Fruit fly (Drosophila melanogaster): ENCODE results near the gene Xport-A.

The Xport-A gene

DNA sequence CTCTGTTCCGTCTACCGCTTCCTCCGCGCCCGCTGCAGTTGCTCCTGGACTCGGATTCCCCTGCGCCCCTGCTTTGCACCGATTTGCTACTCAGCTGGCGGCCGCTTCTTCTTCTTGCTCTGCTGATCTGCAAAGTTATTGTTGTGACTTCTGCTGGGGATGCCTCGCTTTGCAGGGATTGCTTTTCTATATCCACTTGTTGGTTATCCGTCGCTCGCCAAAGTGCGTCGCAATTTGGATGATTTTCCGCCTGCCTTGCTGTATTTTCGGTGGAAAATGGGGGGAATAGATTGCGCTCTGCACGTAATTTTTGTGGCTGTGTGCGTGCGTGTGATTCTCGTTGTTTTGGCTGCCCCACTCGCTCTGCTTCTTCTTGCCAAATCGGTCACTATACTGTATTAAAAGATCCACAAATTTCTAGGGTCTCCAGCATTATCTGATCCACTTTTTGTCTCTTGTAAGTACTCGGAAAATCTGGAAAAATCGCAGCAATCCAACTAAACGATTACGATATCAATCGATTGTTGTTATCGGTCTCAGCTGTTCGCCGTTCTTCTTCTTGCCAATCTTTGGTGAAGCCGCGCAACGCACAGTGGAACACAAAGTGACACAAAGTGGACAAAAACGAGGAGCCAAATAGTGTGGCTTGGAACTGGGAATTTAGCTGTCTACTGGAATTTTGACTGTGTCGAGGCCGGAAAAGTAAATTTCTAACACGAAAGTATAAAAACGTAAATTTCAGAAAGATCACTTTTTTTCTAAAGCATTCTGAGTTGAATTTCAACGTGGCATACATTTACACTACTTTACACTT, 12.1 kb downstream of the Xport-A start, which contains the start of gene ClpX (continued):
- peak; percentile 8 for TF ChIP-seq CG7839 (tag; optimal IDR thresholded peaks at IDR 0.05)
- no peak for TF ChIP-seq CG3407 (GFP tag; optimal IDR thresholded peaks at IDR 0.05)
- no peak; the same call in 2 of the 3 replicates for TF ChIP-seq CG2199 (GFP tag; IDR thresholded peaks at IDR 0.05)
- no peak for TF ChIP-seq CG8924 (tag; optimal IDR thresholded peaks at IDR 0.05)

DNA sequence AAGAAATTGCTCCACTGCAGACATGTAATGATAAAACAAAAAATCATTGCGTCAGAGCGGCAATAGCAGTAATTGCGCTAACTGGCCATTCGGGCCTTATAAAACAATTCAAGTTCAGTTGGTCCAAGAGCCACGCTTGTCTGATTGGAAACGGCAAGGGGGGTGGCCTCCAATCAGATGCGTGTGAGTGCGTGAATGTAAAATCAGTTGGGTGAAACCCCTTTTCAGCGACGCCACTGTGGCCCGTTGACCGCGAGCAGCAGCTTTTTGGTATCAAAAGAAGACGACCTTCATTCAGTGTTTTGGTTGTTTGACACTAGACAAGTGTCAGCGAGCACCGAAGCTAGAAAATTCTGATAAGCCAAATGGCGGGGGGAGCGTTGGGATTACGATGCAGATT, 12.9 kb downstream of the Xport-A start:
- TF ChIP-seq insv (GFP tag; optimal IDR thresholded peaks at IDR 0.05) (peak; percentile 82 to 97), CG1233 (GFP tag; optimal IDR thresholded peaks at IDR 0.05) (no peak), gro (GFP tag; optimal IDR thresholded peaks at IDR 0.05) (no peak), pan (optimal IDR thresholded peaks at IDR 0.05) (no peak), pan (GFP tag; optimal IDR thresholded peaks at IDR 0.05 in 1 of 2, IDR thresholded peaks at IDR 0.05 in 1 of 2) (peak in 1 of 2 experiments; percentile 44), CG4282 (GFP tag; optimal IDR thresholded peaks at IDR 0.05) (no peak), CG4820 (GFP tag; optimal IDR thresholded peaks at IDR 0.05) (no peak), C15 (GFP tag; IDR thresholded peaks at IDR 0.05) (no peak), cg (GFP tag; optimal IDR thresholded peaks at IDR 0.05) (no peak), Meics (GFP tag; optimal IDR thresholded peaks at IDR 0.05) (peak; percentile 46), CG7987 (GFP tag; optimal IDR thresholded peaks at IDR 0.05) (no peak), gce (GFP tag; IDR thresholded peaks at IDR 0.05) (no peak), CG7357 (GFP tag; IDR thresholded peaks at IDR 0.05) (no peak), pum (GFP tag; optimal IDR thresholded peaks at IDR 0.05) (no peak), Ravus (GFP tag; IDR thresholded peaks at IDR 0.05) (no peak), BEAF-32 (GFP tag; optimal IDR thresholded peaks at IDR 0.05) (no peak), Tbp (GFP tag; optimal IDR thresholded peaks at IDR 0.05) (no peak), CG10274 (GFP tag; optimal IDR thresholded peaks at IDR 0.05) (no peak), CG11695 (GFP tag; IDR thresholded peaks at IDR 0.05) (no peak), Mrtf (GFP tag; IDR thresholded peaks at IDR 0.05) (0 out of 3 replicates have a peak, but pooled peaks have one; percentile 40), CG9876 (GFP tag; optimal IDR thresholded peaks at IDR 0.05) (no peak), ro (GFP tag; IDR thresholded peaks at IDR 0.05) (no peak), CG4424 (GFP tag; optimal IDR thresholded peaks at IDR 0.05) (no peak), scrt (GFP tag; optimal IDR thresholded peaks at IDR 0.05) (no peak), Vsx1 (GFP tag; optimal IDR thresholded peaks at IDR 0.05) (no peak), CG7963 (GFP tag; IDR thresholded peaks at IDR 0.05; ENCODE audit: partially characterized antibody) (no peak), NK7.1 (GFP tag; optimal IDR thresholded peaks at IDR 0.05) (no peak), slbo (GFP tag; IDR thresholded peaks at IDR 0.05) (peak; percentile 41), CG1602 (GFP tag; optimal IDR thresholded peaks at IDR 0.05) (no peak), CG17328 (GFP tag; IDR thresholded peaks at IDR 0.05) (no peak), jigr1 (GFP tag; IDR thresholded peaks at IDR 0.05) (no peak), HLH3B (GFP tag; IDR thresholded peaks at IDR 0.05) (no peak), CG31388 (GFP tag; optimal IDR thresholded peaks at IDR 0.05) (no peak), BtbVII (GFP tag; optimal IDR thresholded peaks at IDR 0.05) (peak; percentile 19), CG14441 (GFP tag; IDR thresholded peaks at IDR 0.05) (peak; percentile 37; the same call in 1 of the 2 replicates), CG2199 (GFP tag; IDR thresholded peaks at IDR 0.05) (0 out of 3 replicates have a peak, but pooled peaks have one; percentile 42), stc (GFP tag; IDR thresholded peaks at IDR 0.05) (no peak), Doc3 (GFP tag; IDR thresholded peaks at IDR 0.05; ENCODE audit: partially characterized antibody) (no peak), CHES-1-like (GFP tag; optimal IDR thresholded peaks at IDR 0.05) (no peak), MTF-1 (GFP tag; optimal IDR thresholded peaks at IDR 0.05; ENCODE audit: borderline replicate concordance) (peak; percentile 16), Usf (GFP tag; optimal IDR thresholded peaks at IDR 0.05) (no peak), ham (GFP tag; IDR thresholded peaks at IDR 0.05) (no peak), trh (GFP tag; optimal IDR thresholded peaks at IDR 0.05) (no peak), kni (GFP tag; optimal IDR thresholded peaks at IDR 0.05) (no peak), pnt (GFP tag; optimal IDR thresholded peaks at IDR 0.05) (no peak)

Data from whole organism, embryonic.